Worm (Caenorhabditis elegans): Measurements from ENCODE around the gene Y37H2A.7.

The Y37H2A.7 gene

DNA sequence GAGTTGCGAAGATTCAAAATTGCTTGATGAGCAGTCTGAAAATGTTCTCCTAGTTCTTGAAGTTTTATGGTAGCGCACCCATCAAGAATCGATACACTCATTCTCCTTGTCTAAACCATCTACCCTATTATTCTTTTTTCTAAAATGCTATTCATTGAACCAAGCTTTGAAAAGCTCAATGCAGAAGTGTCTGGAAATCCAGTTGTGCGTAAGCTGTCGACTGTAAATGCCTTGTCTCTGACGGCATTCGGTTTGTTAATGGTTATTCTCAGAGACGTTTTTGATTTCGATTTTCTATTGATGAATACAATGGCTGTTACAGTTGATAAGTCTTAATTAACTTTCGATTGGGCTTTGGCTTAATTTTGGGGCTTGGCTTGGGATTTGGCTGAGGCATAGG lies 28.3 kb upstream of the Y37H2A.7 start, which contains the start of gene C14A6.12:
Gene C14A6.12, minus strand, starts transcription at position 101 of the 400 bp plus-strand sequence.
- TF ChIP-seq sea-1 (GFP tag; conservative IDR thresholded peaks at IDR 0.05) = no peak
- TF ChIP-seq ets-7 (tag; optimal IDR thresholded peaks at IDR 0.05) = no peak
- no peak for TF ChIP-seq F13C5.2 (tag; optimal IDR thresholded peaks at IDR 0.05)

DNA sequence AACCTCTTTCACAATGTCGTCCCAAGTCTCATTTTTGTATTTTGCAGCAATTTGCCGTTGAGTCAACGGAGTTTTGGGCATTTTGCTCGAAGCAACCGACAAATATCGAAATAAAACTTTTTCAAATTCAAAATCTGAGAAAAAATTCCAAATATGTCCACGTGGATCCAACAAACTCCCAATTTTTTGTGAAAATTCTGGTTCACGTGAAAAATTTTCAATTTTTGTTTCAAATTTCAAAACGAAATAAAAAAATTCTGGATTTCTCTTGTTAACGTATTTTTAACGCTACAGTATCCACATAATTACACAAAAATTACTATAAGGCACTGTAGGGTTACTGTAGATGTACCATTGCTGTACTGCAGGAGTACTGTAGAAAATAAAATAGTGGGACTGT lies 26.9 kb upstream of the Y37H2A.7 start, which contains the start of gene C14A6.13:
Gene C14A6.13, minus strand, starts transcription at position 101 of the 400 bp plus-strand sequence.
- TF ChIP-seq ama-1 (optimal IDR thresholded peaks at IDR 0.05) (no peak), ceh-36 (tag; optimal IDR thresholded peaks at IDR 0.05) (no peak), ceh-13 (GFP tag; optimal IDR thresholded peaks at IDR 0.05) (no peak), tbx-11 (GFP tag; IDR thresholded peaks at IDR 0.05) (no peak), hnd-1 (tag; optimal IDR thresholded peaks at IDR 0.05) (no peak)

DNA sequence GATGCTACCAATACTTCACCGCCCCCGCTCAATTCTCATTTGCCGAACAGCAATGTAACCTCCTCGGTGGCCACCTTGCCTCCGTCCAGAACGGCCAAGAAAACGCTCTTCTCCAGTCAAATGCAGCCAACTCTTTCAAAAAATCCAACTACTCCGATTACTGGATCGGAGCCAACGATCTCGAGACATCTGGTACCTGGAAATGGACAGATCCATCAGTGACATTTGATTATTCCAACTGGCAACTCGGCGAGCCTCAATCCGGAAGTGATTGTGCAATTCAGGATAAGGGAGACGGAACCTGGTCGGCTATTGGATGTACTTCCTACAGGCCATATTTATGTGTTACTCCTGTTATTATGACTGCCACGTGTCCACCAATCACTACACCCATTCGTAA lies 23.9 kb upstream of the Y37H2A.7 start:
- TF ChIP-seq ceh-13 (GFP tag; optimal IDR thresholded peaks at IDR 0.05) = no peak
- no peak for TF ChIP-seq ama-1 (optimal IDR thresholded peaks at IDR 0.05)
- TF ChIP-seq aly-1 (tag; optimal IDR thresholded peaks at IDR 0.05) = no peak
- TF ChIP-seq ceh-36 (tag; optimal IDR thresholded peaks at IDR 0.05) = no peak
- no peak for TF ChIP-seq pes-1 (GFP tag; IDR thresholded peaks at IDR 0.05)
- TF ChIP-seq ets-7 (tag; optimal IDR thresholded peaks at IDR 0.05) = no peak
- TF ChIP-seq scrt-1 (GFP tag; IDR thresholded peaks at IDR 0.05) = no peak
- no peak for TF ChIP-seq hnd-1 (tag; optimal IDR thresholded peaks at IDR 0.05)
- no peak for TF ChIP-seq sea-1 (GFP tag; conservative IDR thresholded peaks at IDR 0.05)
- TF ChIP-seq tra-4 (tag; optimal IDR thresholded peaks at IDR 0.05) = no peak
- no peak for TF ChIP-seq flt-1 (GFP tag; IDR thresholded peaks at IDR 0.05)
- no peak for TF ChIP-seq tbx-37 (GFP tag; conservative IDR thresholded peaks at IDR 0.05)
- no peak for TF ChIP-seq B0310.2 (tag; optimal IDR thresholded peaks at IDR 0.05)
- no peak for TF ChIP-seq tbx-11 (GFP tag; IDR thresholded peaks at IDR 0.05)
- TF ChIP-seq hmg-4 (GFP tag; optimal IDR thresholded peaks at IDR 0.05) = no peak
- no peak for TF ChIP-seq F13C5.2 (tag; optimal IDR thresholded peaks at IDR 0.05)
- no peak for TF ChIP-seq hmbx-1 (tag; optimal IDR thresholded peaks at IDR 0.05)

DNA sequence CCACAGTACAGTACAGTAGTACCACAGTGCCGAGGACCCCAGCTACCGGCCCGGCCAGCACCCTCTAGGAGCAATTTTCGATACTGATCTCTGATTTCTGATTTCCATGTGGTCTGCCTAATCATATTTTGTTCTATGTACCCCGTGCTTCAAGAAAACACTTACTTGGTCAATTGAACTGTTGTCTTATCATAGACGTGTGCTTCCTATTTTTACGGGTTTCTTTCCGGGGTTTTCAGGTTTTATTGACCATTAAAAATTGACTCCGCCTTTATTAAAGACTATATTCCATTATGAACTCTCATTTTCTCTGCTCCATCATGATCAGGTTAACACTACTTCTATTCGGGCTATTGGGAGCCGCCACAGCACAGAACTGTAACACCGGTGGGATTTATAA lies 23.4 kb upstream of the Y37H2A.7 start, which contains the start of gene clec-48:
Gene clec-48, plus strand, starts transcription at position 320 of the 400 bp plus-strand sequence.
- TF ChIP-seq ceh-13 (GFP tag; optimal IDR thresholded peaks at IDR 0.05) (no peak), tbx-37 (GFP tag; conservative IDR thresholded peaks at IDR 0.05) (no peak), aly-1 (tag; optimal IDR thresholded peaks at IDR 0.05) (no peak), tbx-11 (GFP tag; IDR thresholded peaks at IDR 0.05) (no peak), sea-1 (GFP tag; conservative IDR thresholded peaks at IDR 0.05) (no peak), pes-1 (GFP tag; IDR thresholded peaks at IDR 0.05) (no peak), B0310.2 (tag; optimal IDR thresholded peaks at IDR 0.05) (no peak), ets-7 (tag; optimal IDR thresholded peaks at IDR 0.05) (no peak), ceh-36 (tag; optimal IDR thresholded peaks at IDR 0.05) (no peak), ama-1 (optimal IDR thresholded peaks at IDR 0.05) (no peak), F13C5.2 (tag; optimal IDR thresholded peaks at IDR 0.05) (no peak), hmg-4 (GFP tag; optimal IDR thresholded peaks at IDR 0.05) (no peak), hnd-1 (tag; optimal IDR thresholded peaks at IDR 0.05) (no peak), hmbx-1 (tag; optimal IDR thresholded peaks at IDR 0.05) (no peak), flt-1 (GFP tag; IDR thresholded peaks at IDR 0.05) (no peak)

DNA sequence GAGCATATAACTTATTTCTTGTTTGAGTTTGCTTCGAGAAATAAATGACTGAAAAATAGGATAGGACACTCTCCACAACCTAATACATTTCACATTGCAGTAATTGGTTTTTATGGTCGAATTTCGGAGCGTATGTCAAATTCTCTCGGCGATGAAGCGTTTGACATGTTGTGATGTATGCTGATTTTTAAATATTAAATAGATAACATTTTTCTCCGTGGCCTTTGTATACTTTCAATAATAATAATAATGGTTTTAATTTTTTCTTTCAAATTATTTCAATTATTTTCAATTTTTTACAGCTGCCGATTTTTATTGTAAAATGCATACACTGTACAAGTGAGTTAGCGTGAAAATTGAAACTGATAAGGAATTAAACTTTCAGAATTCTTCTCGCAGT lies 11.8 kb upstream of the Y37H2A.7 start, which contains the start of gene C14A6.3:
Gene C14A6.3, plus strand, starts transcription at position 301 of the 400 bp plus-strand sequence.
- no peak for TF ChIP-seq sea-1 (GFP tag; conservative IDR thresholded peaks at IDR 0.05)
- no peak for TF ChIP-seq ceh-36 (tag; optimal IDR thresholded peaks at IDR 0.05)
- no peak for TF ChIP-seq hmbx-1 (tag; optimal IDR thresholded peaks at IDR 0.05)
- TF ChIP-seq hnd-1 (tag; optimal IDR thresholded peaks at IDR 0.05) = no peak
- TF ChIP-seq scrt-1 (GFP tag; IDR thresholded peaks at IDR 0.05) = no peak
- TF ChIP-seq ama-1 (optimal IDR thresholded peaks at IDR 0.05) = no peak
- TF ChIP-seq tbx-11 (GFP tag; IDR thresholded peaks at IDR 0.05) = no peak
- no peak for TF ChIP-seq flt-1 (GFP tag; IDR thresholded peaks at IDR 0.05)
- TF ChIP-seq B0310.2 (tag; optimal IDR thresholded peaks at IDR 0.05) = no peak
- no peak for TF ChIP-seq tra-4 (tag; optimal IDR thresholded peaks at IDR 0.05)
- no peak for TF ChIP-seq F13C5.2 (tag; optimal IDR thresholded peaks at IDR 0.05)
- TF ChIP-seq aly-1 (tag; optimal IDR thresholded peaks at IDR 0.05) = no peak
- no peak for TF ChIP-seq hmg-4 (GFP tag; optimal IDR thresholded peaks at IDR 0.05)
- no peak for TF ChIP-seq pes-1 (GFP tag; IDR thresholded peaks at IDR 0.05)
- no peak for TF ChIP-seq ets-7 (tag; optimal IDR thresholded peaks at IDR 0.05)

DNA sequence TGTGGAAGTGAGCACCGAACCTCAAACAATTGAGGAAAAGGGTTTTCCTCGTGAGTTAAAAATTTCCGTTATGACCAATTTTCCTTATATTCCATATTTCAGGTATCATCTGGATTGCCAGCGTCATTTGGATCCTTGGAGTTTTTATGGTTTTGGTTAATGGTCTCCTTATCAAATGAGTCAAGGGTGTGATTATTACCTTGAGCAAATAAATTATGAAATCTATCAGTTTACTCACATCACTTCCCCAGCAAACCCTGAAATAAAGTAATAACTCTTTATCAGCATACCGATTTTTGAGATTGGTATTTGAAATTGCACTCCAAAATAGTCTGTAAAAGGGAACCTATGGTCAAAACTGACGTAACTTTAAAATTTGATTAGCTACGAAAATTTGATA lies 10.2 kb upstream of the Y37H2A.7 start:
- TF ChIP-seq flt-1 (GFP tag; IDR thresholded peaks at IDR 0.05) (no peak), ets-7 (tag; optimal IDR thresholded peaks at IDR 0.05) (no peak), tbx-11 (GFP tag; IDR thresholded peaks at IDR 0.05) (no peak), pes-1 (GFP tag; IDR thresholded peaks at IDR 0.05) (no peak), F13C5.2 (tag; optimal IDR thresholded peaks at IDR 0.05) (no peak), ceh-13 (GFP tag; optimal IDR thresholded peaks at IDR 0.05) (no peak), B0310.2 (tag; optimal IDR thresholded peaks at IDR 0.05) (no peak), sea-1 (GFP tag; conservative IDR thresholded peaks at IDR 0.05) (no peak), tbx-37 (GFP tag; conservative IDR thresholded peaks at IDR 0.05) (no peak), scrt-1 (GFP tag; IDR thresholded peaks at IDR 0.05) (no peak), hmbx-1 (tag; optimal IDR thresholded peaks at IDR 0.05) (no peak), aly-1 (tag; optimal IDR thresholded peaks at IDR 0.05) (no peak), hmg-4 (GFP tag; optimal IDR thresholded peaks at IDR 0.05) (no peak)

DNA sequence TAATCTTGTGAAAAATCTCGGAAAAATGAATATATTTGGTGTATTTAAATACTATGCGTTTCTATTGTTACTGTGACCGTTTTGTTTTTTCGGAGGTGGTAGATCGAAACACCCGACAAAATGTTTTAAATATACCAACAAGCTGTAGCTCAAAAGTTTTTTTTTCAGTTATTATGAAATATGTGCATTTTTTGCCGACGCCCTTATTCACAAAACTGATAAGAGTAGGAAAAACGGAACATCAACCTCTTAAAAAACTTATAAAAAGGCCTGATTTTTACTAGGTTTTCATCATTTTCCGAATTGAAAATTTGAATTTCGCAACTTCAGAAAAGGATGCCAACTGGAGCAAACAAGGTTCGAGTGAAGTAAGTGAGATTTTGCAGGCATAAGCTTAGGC lies 9.2 kb upstream of the Y37H2A.7 start, which contains the start of gene Y37H2A.14:
Gene Y37H2A.14, plus strand, starts transcription at position 301 of the 400 bp plus-strand sequence.
- no peak for TF ChIP-seq tbx-37 (GFP tag; conservative IDR thresholded peaks at IDR 0.05)
- TF ChIP-seq ceh-13 (GFP tag; optimal IDR thresholded peaks at IDR 0.05) = no peak
- TF ChIP-seq ets-7 (tag; optimal IDR thresholded peaks at IDR 0.05) = no peak
- TF ChIP-seq ceh-36 (tag; optimal IDR thresholded peaks at IDR 0.05) = no peak
- no peak for TF ChIP-seq tbx-11 (GFP tag; IDR thresholded peaks at IDR 0.05)
- no peak for TF ChIP-seq sea-1 (GFP tag; conservative IDR thresholded peaks at IDR 0.05)
- TF ChIP-seq pes-1 (GFP tag; IDR thresholded peaks at IDR 0.05) = no peak
- TF ChIP-seq scrt-1 (GFP tag; IDR thresholded peaks at IDR 0.05) = no peak
- TF ChIP-seq tra-4 (tag; optimal IDR thresholded peaks at IDR 0.05) = no peak

DNA sequence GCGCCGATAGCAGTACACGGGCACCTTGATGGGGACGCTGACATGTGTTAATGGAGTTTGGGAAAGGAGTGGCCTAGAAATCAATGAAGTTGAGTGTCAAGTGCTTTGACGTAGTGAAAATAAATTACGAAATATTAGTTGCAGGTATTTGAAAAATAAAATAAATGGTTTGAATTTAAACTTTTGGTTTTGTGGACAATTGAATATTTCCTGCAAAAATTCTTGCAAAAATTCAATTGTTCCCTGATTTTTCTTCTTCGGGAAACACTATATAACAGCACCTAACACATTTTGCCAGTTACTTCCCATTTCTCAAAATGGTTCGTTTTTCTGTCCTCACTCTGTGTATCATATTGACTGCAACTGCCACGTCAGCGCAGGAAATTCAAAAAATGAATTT lies 8.3 kb upstream of the Y37H2A.7 start, which contains the start of gene Y37H2A.13:
Gene Y37H2A.13, plus strand, starts transcription at position 301 of the 400 bp plus-strand sequence.
- TF ChIP-seq ama-1 (optimal IDR thresholded peaks at IDR 0.05) = no peak
- TF ChIP-seq flt-1 (GFP tag; IDR thresholded peaks at IDR 0.05) = no peak
- TF ChIP-seq aly-1 (tag; optimal IDR thresholded peaks at IDR 0.05) = no peak
- TF ChIP-seq hmbx-1 (tag; optimal IDR thresholded peaks at IDR 0.05) = no peak
- no peak for TF ChIP-seq hnd-1 (tag; optimal IDR thresholded peaks at IDR 0.05)
- no peak for TF ChIP-seq scrt-1 (GFP tag; IDR thresholded peaks at IDR 0.05)
- TF ChIP-seq B0310.2 (tag; optimal IDR thresholded peaks at IDR 0.05) = no peak
- TF ChIP-seq pes-1 (GFP tag; IDR thresholded peaks at IDR 0.05) = no peak
